Fruit fly (Drosophila melanogaster): ENCODE measurements around the gene CG14515.

DNA sequence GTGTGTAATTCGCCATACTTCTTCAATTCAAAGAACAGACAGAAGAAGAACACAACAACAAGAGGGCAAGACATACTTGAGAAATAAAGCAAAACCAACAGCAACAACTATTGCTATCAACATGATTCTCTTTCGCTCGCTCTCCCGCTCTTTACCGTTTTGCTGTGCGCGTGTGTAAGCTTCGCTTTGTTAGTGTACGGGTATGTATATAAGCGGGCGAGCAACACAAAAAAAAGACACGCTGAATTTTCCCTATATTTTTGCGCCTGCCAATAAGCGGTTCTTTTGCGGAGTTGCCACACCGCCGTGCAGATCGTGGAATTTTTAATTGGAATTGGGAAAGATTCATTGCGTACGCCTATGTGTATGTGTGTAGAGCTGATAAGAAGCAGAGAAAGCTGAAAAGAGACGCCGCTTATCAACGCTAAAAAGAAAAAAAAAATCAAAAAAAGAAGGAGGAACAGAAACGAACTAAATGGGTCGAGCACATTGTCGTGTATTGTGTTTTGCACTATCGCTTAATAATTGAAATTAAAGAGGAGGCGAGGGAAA is 17.7 kb downstream of the CG14515 start:
- TF ChIP-seq ovo (GFP tag; optimal IDR thresholded peaks at IDR 0.05) (peak; percentile 72), toe (GFP tag; optimal IDR thresholded peaks at IDR 0.05) (no peak), CG11617 (GFP tag; optimal IDR thresholded peaks at IDR 0.05) (no peak), cic (GFP tag; optimal IDR thresholded peaks at IDR 0.05) (peak; percentile 72), pad (GFP tag; optimal IDR thresholded peaks at IDR 0.05) (peak; percentile 94), CG14711 (tag; optimal IDR thresholded peaks at IDR 0.05) (peak; percentile 43), CG1620 (GFP tag; optimal IDR thresholded peaks at IDR 0.05) (no peak), cnc (optimal IDR thresholded peaks at IDR 0.05) (no peak)

Measured in whole organism, adult.